Worm (Caenorhabditis elegans) whole organism, L4 larva: Measurements from ENCODE around the gene nspc-18.

Experiments used
- D1046.2 ChIP-seq: fragments of 200-800 bp; sonication (Bioruptor generic); IDR thresholded peaks from 2 replicates; pipeline ENCODE4 v1.3.6; 2022; ENCODE audit warnings: missing genetic modification characterization, missing compliant biosample characterization
- F10B5.3 ChIP-seq: sonication (generic microtip); optimal IDR thresholded peaks from 2 replicates; lab custom pipeline; 2016; ENCODE audit warnings: mild to moderate bottlenecking, missing genetic modification characterization, missing compliant biosample characterization
- F37D6.2 ChIP-seq: sonication (generic microtip); optimal IDR thresholded peaks from 2 replicates; lab custom pipeline; 2016; ENCODE audit warnings: mild to moderate bottlenecking, missing genetic modification characterization, missing compliant biosample characterization
- T20F7.1 ChIP-seq: fragments of 200-800 bp; sonication (Bioruptor generic); optimal IDR thresholded peaks from 2 replicates; lab custom pipeline; 2018; ENCODE audit warnings: mild to moderate bottlenecking, missing genetic modification characterization, missing compliant biosample characterization
- Y5F2A.4 ChIP-seq: fragments of 200-800 bp; sonication (Bioruptor generic); optimal IDR thresholded peaks from 2 replicates; lab custom pipeline; 2018; ENCODE audit warnings: mild to moderate bottlenecking, missing genetic modification characterization, missing compliant biosample characterization
- Y75B8A.6 ChIP-seq: fragments of 200-800 bp; sonication (Bioruptor generic); IDR thresholded peaks from 2 replicates; pipeline ENCODE4 v1.3.6; 2022; ENCODE audit warnings: missing genetic modification reagents, missing genetic modification characterization, missing compliant biosample characterization
- aha-1 ChIP-seq: fragments of 150-350 bp; peaks from one replicate; lab custom pipeline; 2014; ENCODE audit warnings: missing biosample characterization, missing genetic modification characterization
- arid-1 ChIP-seq: fragments of 200-800 bp; sonication (Bioruptor generic); conservative IDR thresholded peaks from 2 replicates; pipeline ENCODE4 v1.3.6; 2022; ENCODE audit warnings: missing genetic modification reagents, missing genetic modification characterization, missing compliant biosample characterization
- ceh-20 ChIP-seq: fragments of 200-800 bp; sonication (Bioruptor generic); IDR thresholded peaks from 2 replicates; pipeline ENCODE4 v1.3.6; 2022; ENCODE audit warnings: missing genetic modification reagents, missing genetic modification characterization, missing compliant biosample characterization
- ceh-44 ChIP-seq: fragments of 200-800 bp; sonication (Bioruptor generic); IDR thresholded peaks from 2 replicates; pipeline ENCODE4 v1.3.6; 2022; ENCODE audit warnings: missing genetic modification reagents, missing genetic modification characterization, missing compliant biosample characterization
- ceh-62 ChIP-seq: sonication (generic microtip); optimal IDR thresholded peaks from 2 replicates; lab custom pipeline; 2017; ENCODE audit warnings: missing biosample characterization, missing genetic modification characterization
- daf-16 ChIP-seq, 3 experiments: sonication (generic microtip); optimal IDR thresholded peaks; 2 replicates each; lab custom pipeline; 2016 to 2017; ENCODE audit warnings: missing genetic modification characterization in 3 of 3, missing genetic modification reagents in 3 of 3, mild to moderate bottlenecking in 2 of 3, missing compliant biosample characterization in 2 of 3, missing biosample characterization in 1 of 3, moderate library complexity in 1 of 3
- daf-19 ChIP-seq: fragments of 200-800 bp; sonication (Bioruptor generic); conservative IDR thresholded peaks from 2 replicates; pipeline ENCODE4 v1.3.6; 2022; ENCODE audit warnings: missing genetic modification characterization, missing compliant biosample characterization
- dmd-8 ChIP-seq: fragments of 200-800 bp; sonication (Bioruptor generic); IDR thresholded peaks from 2 replicates; pipeline ENCODE4 v1.3.6; 2022; ENCODE audit warnings: missing genetic modification characterization, missing compliant biosample characterization
- dpl-1 ChIP-seq: fragments of 150-350 bp; optimal IDR thresholded peaks from 2 replicates; lab custom pipeline; 2014; ENCODE audit warnings: missing biosample characterization, missing genetic modification reagents, missing genetic modification characterization
- dve-1 ChIP-seq: sonication (generic microtip); optimal IDR thresholded peaks from 2 replicates; lab custom pipeline; 2017; ENCODE audit warnings: antibody characterized with exemption, mild to moderate bottlenecking, missing genetic modification characterization, missing compliant biosample characterization; ENCODE audit not compliant: insufficient read depth
- egl-27 ChIP-seq: sonication (generic microtip); optimal IDR thresholded peaks from 3 replicates; lab custom pipeline; 2017; ENCODE audit warnings: missing biosample characterization, missing genetic modification reagents, missing genetic modification characterization
- fos-1 ChIP-seq: fragments of 150-350 bp; optimal IDR thresholded peaks from 2 replicates; lab custom pipeline; 2014; ENCODE audit warnings: missing biosample characterization, missing genetic modification characterization
- gei-8 ChIP-seq: fragments of 200-800 bp; sonication (Bioruptor generic); optimal IDR thresholded peaks from 2 replicates; lab custom pipeline; 2018; ENCODE audit warnings: mild to moderate bottlenecking, missing genetic modification characterization, missing compliant biosample characterization
- hif-1 ChIP-seq, 2 experiments: sonication (generic microtip); optimal IDR thresholded peaks; 2 replicates each; lab custom pipeline; 2016 to 2017; ENCODE audit warnings: missing compliant biosample characterization in 2 of 2, missing genetic modification characterization in 2 of 2, missing genetic modification reagents in 2 of 2, missing genotype in 2 of 2, mild to moderate bottlenecking in 1 of 2
- hlh-30 ChIP-seq: sonication (generic microtip); optimal IDR thresholded peaks from 2 replicates; lab custom pipeline; 2017; ENCODE audit warnings: antibody characterized with exemption, mild to moderate bottlenecking, missing genetic modification characterization, missing compliant biosample characterization; ENCODE audit not compliant: insufficient read depth
- hmg-1.1 ChIP-seq: fragments of 200-800 bp; sonication (Bioruptor generic); IDR thresholded peaks from 2 replicates; pipeline ENCODE4 v1.3.6; 2022; ENCODE audit warnings: missing genetic modification reagents, missing genetic modification characterization, missing compliant biosample characterization
- jun-1 ChIP-seq: fragments of 150-350 bp; optimal IDR thresholded peaks from 2 replicates; lab custom pipeline; 2014; ENCODE audit warnings: missing biosample characterization, missing genetic modification reagents, missing genetic modification characterization
- lim-7 ChIP-seq: fragments of 200-800 bp; sonication (Bioruptor generic); IDR thresholded peaks from 2 replicates; pipeline ENCODE4 v1.3.6; 2022; ENCODE audit warnings: missing genetic modification characterization, missing compliant biosample characterization
- lin-13 ChIP-seq: fragments of 150-350 bp; optimal IDR thresholded peaks from 2 replicates; lab custom pipeline; 2014; ENCODE audit warnings: missing biosample characterization, missing genetic modification reagents, missing genetic modification characterization
- lir-3 ChIP-seq: sonication (generic microtip); optimal IDR thresholded peaks from 2 replicates; lab custom pipeline; 2016; ENCODE audit warnings: mild to moderate bottlenecking, missing genetic modification characterization, missing compliant biosample characterization
- mdl-1 ChIP-seq, 2 experiments: fragments of 150-350 bp in 1 of 2; sonication (generic microtip) in 1 of 2; optimal IDR thresholded peaks; 2 replicates each; lab custom pipeline; 2014 to 2017; ENCODE audit warnings: missing biosample characterization in 2 of 2, missing genetic modification characterization in 2 of 2
- mdt-29 ChIP-seq: fragments of 200-800 bp; sonication (Bioruptor generic); IDR thresholded peaks from 2 replicates; pipeline ENCODE4 v1.3.6; 2022; ENCODE audit warnings: missing genetic modification reagents, missing genetic modification characterization, missing compliant biosample characterization
- mep-1 ChIP-seq: fragments of 150-350 bp; sonication (generic microtip); optimal IDR thresholded peaks from 3 replicates; lab custom pipeline; 2014; ENCODE audit warnings: missing biosample characterization, missing genetic modification characterization
- mxl-3 ChIP-seq: fragments of 200-800 bp; sonication (Bioruptor generic); optimal IDR thresholded peaks from 2 replicates; lab custom pipeline; 2018; ENCODE audit warnings: mild to moderate bottlenecking, missing genetic modification characterization, missing compliant biosample characterization
- nhr-102 ChIP-seq: sonication (generic microtip); optimal IDR thresholded peaks from 2 replicates; lab custom pipeline; 2016; ENCODE audit warnings: mild to moderate bottlenecking, missing genetic modification characterization, moderate library complexity, missing compliant biosample characterization
- nhr-28 ChIP-seq: fragments of 150-350 bp; optimal IDR thresholded peaks from 2 replicates; lab custom pipeline; 2014; ENCODE audit warnings: missing biosample characterization, missing genetic modification characterization
- nhr-42 ChIP-seq: fragments of 200-800 bp; sonication (Bioruptor generic); IDR thresholded peaks from 2 replicates; pipeline ENCODE4 v1.3.6; 2022; ENCODE audit warnings: missing genetic modification characterization, missing compliant biosample characterization
- nhr-6 ChIP-seq: fragments of 150-350 bp; optimal IDR thresholded peaks from 2 replicates; lab custom pipeline; 2014; ENCODE audit warnings: missing biosample characterization, missing genetic modification characterization
- nhr-76 ChIP-seq: fragments of 150-350 bp; optimal IDR thresholded peaks from 2 replicates; lab custom pipeline; 2014; ENCODE audit warnings: missing biosample characterization, missing genetic modification characterization
- nhr-77 ChIP-seq: fragments of 150-350 bp; optimal IDR thresholded peaks from 2 replicates; lab custom pipeline; 2014; ENCODE audit warnings: missing biosample characterization, missing genetic modification characterization
- pqm-1 ChIP-seq: sonication (generic microtip); optimal IDR thresholded peaks from 2 replicates; lab custom pipeline; 2017; ENCODE audit warnings: missing biosample characterization, missing genetic modification characterization
- rbr-2 ChIP-seq: sonication (generic microtip); optimal IDR thresholded peaks from 2 replicates; lab custom pipeline; 2016; ENCODE audit warnings: missing genotype, missing genetic modification characterization, missing compliant biosample characterization
- skn-1 ChIP-seq: fragments of 150-350 bp; optimal IDR thresholded peaks from 2 replicates; lab custom pipeline; 2014; ENCODE audit warnings: missing biosample characterization, missing genetic modification characterization
- tra-1 ChIP-seq: fragments of 200-800 bp; sonication (Bioruptor generic); IDR thresholded peaks from 2 replicates; pipeline ENCODE4 v1.3.6; 2022; ENCODE audit warnings: missing genetic modification reagents, missing genetic modification characterization, missing compliant biosample characterization
- unc-130 ChIP-seq: sonication (generic microtip); optimal IDR thresholded peaks from 2 replicates; lab custom pipeline; 2016; ENCODE audit warnings: missing genetic modification reagents, missing genetic modification characterization, missing compliant biosample characterization
- unc-39 ChIP-seq: sonication (generic microtip); optimal IDR thresholded peaks from 2 replicates; lab custom pipeline; 2017; ENCODE audit warnings: missing biosample characterization, missing genetic modification characterization
- vab-7 ChIP-seq: fragments of 200-800 bp; sonication (Bioruptor generic); IDR thresholded peaks from 2 replicates; pipeline ENCODE4 v1.3.6; 2022; ENCODE audit warnings: missing genetic modification reagents, missing genetic modification characterization, missing compliant biosample characterization
- ztf-7 ChIP-seq: fragments of 150-350 bp; optimal IDR thresholded peaks from 2 replicates; lab custom pipeline; 2014; ENCODE audit warnings: missing biosample characterization, missing genetic modification characterization

nspc-18 gene

ce11 chrX:14496545-14496944 lies 30.9 kb downstream of the nspc-18 start:
- TF ChIP-seq Y5F2A.4 (GFP tag; lab: Kevin White, UChicago) (no peak), rbr-2 (tag; lab: Kevin White, UChicago) (no peak), nhr-76 (tag; lab: Kevin White, UChicago) (no peak), mep-1 (tag; lab: Kevin White, UChicago) (no peak), daf-16 (GFP tag; optimal IDR thresholded peaks at IDR 0.05; lab: Kevin White, UChicago) (peak in 1 of 2 experiments; percentile 1), daf-16 (tag; optimal IDR thresholded peaks at IDR 0.05; lab: Kevin White, UChicago) (peak; percentile 17), nhr-42 (GFP tag; lab: Robert Waterston, UW) (no peak), ceh-62 (tag; lab: Kevin White, UChicago) (no peak)
- TF ChIP-seq, all 104 proteins: peak for 1

- no peak for TF ChIP-seq D1046.2 (GFP tag; lab: Robert Waterston, UW)
- TF ChIP-seq unc-39 (tag; lab: Kevin White, UChicago) = no peak
- no peak for TF ChIP-seq ceh-62 (tag; lab: Kevin White, UChicago)
- no peak for TF ChIP-seq skn-1 (tag; lab: Kevin White, UChicago)
- TF ChIP-seq nhr-102 = no peak
- no peak for TF ChIP-seq dpl-1 (GFP tag; lab: Kevin White, UChicago)
- TF ChIP-seq nhr-28 (tag; lab: Kevin White, UChicago) = no peak
- no peak for TF ChIP-seq mdl-1 (tag; optimal IDR thresholded peaks at IDR 0.05; lab: Kevin White, UChicago)
- no peak for TF ChIP-seq mxl-3 (GFP tag; lab: Kevin White, UChicago)
- no peak for TF ChIP-seq ztf-7
- no peak for TF ChIP-seq vab-7 (GFP tag; lab: Robert Waterston, UW)
- no peak for TF ChIP-seq fos-1
- no peak for TF ChIP-seq aha-1
- TF ChIP-seq ceh-20 (GFP tag; lab: Robert Waterston, UW) = no peak
- no peak for TF ChIP-seq dmd-8 (GFP tag; lab: Robert Waterston, UW)
- no peak for TF ChIP-seq hlh-30
- TF ChIP-seq lin-13 = no peak
- TF ChIP-seq mdt-29 (GFP tag; lab: Robert Waterston, UW) = no peak
- TF ChIP-seq, all 104 proteins: peak for 0
Measured at ce11 chrX:14495785-14496184, 31.7 kb downstream of the nspc-18 start, which contains the start of gene ztf-14. Gene ztf-14, plus strand, starts transcription at chrX:14496085.

DNA sequence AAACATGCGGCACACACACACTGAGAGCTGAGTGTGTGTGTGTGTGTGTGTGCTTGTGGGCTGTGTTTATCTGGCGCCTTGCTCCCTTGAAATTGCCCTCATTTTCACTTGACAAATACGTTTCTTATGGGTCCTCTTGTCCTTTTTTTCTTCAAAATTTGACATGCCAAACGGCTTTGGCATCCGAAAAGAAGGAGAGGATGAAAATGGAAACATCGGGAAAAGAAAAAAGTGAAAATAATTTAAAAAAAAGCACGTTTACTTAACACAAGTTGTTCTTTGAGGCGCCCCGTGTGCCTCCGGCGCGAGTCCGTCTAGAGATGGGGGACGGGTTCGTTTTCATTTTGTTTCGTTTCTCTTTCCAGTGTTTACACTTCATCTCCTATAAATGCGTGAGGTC lies 32.4 kb downstream of the nspc-18 start:
- no peak for TF ChIP-seq T20F7.1 (GFP tag; lab: Kevin White, UChicago)
- TF ChIP-seq jun-1 (tag; lab: Kevin White, UChicago) = no peak
- TF ChIP-seq hif-1 (tag; optimal IDR thresholded peaks at IDR 0.05; lab: Kevin White, UChicago) = peak in 1 of 2 experiments; percentile 82
- TF ChIP-seq hlh-30 = peak; percentile 20
- peak; percentile 81 for TF ChIP-seq aha-1

- TF ChIP-seq unc-130 (GFP tag; lab: Kevin White, UChicago) (no peak), aha-1 (no peak), egl-27 (tag; lab: Kevin White, UChicago) (no peak), arid-1 (GFP tag; lab: Robert Waterston, UW) (no peak), dve-1 (tag; lab: Kevin White, UChicago) (no peak)
Measured at ce11 chrX:14492441-14492840, 35.0 kb downstream of the nspc-18 start.

- no peak for TF ChIP-seq F10B5.3
- no peak for TF ChIP-seq nhr-42 (GFP tag; lab: Robert Waterston, UW)
- no peak for TF ChIP-seq ceh-44 (GFP tag; lab: Robert Waterston, UW)
- no peak for TF ChIP-seq lir-3 (tag; lab: Kevin White, UChicago)
- TF ChIP-seq nhr-6 = no peak
- no peak for TF ChIP-seq Y5F2A.4 (GFP tag; lab: Kevin White, UChicago)
- no peak for TF ChIP-seq tra-1 (GFP tag; lab: Robert Waterston, UW)
- peak; percentile 4 for TF ChIP-seq rbr-2 (tag; lab: Kevin White, UChicago)
- no peak for TF ChIP-seq lim-7 (GFP tag; lab: Robert Waterston, UW)
- TF ChIP-seq T20F7.1 (GFP tag; lab: Kevin White, UChicago) = no peak
- no peak for TF ChIP-seq nhr-76 (tag; lab: Kevin White, UChicago)
- TF ChIP-seq ceh-62 (tag; lab: Kevin White, UChicago) = no peak
- no peak for TF ChIP-seq pqm-1 (tag; lab: Kevin White, UChicago)
- TF ChIP-seq daf-19 (GFP tag; lab: Robert Waterston, UW) = no peak
- no peak for TF ChIP-seq F37D6.2
- peak; percentile 27; the same call in 1 of the 2 replicates for TF ChIP-seq hmg-1.1
- no peak for TF ChIP-seq gei-8 (GFP tag; lab: Kevin White, UChicago)
- TF ChIP-seq dpl-1 (GFP tag; lab: Kevin White, UChicago) = no peak
- TF ChIP-seq Y75B8A.6 (GFP tag; lab: Robert Waterston, UW) = no peak
- TF ChIP-seq nhr-77 (tag; lab: Kevin White, UChicago) = no peak
Measured at ce11 chrX:14491103-14491502, 36.4 kb downstream of the nspc-18 start.
